Worm (Caenorhabditis elegans): ENCODE results near the gene F14H3.3.

The F14H3.3 gene

DNA sequence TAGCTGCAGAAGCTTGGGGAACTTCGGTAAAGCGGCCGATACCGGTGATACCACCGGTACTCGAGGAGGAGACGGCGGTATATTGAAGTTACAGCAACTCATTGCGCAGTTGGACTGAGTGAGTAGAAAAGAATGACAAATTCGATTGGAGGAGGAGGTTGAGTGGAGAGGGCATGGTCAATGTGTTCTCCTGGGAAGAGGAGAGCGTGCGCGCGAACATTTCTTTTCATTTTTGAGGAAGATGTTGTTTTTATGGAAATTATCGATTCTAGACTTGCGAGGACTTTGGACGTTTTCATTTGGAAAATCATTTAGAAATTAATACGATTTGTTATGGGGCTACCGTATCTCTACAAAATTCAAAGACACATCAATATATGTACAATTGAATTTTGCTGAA lies 24.0 kb downstream of the F14H3.3 start:
- no peak for TF ChIP-seq ztf-11 (tag; optimal IDR thresholded peaks at IDR 0.05)
- no peak for TF ChIP-seq spr-3 (GFP tag; optimal IDR thresholded peaks at IDR 0.05)

DNA sequence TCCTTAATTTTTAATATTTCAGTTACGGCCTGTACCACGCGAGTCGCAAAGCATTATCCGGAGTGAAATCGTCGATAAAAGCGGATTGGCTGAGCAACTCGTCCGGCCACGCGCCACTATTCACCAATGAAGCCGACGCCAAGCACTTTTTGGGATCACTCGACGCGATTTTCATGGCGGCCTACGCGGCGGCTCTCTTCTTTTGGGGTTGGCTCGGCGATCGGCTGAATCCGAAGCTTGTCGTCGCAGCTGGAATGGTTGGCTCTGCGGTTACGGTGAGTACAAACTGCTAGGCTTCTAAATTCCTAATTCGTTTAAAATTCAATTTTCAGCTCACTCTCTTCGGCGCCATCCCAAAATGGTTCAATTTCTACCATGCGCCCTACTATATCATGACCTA lies 28.4 kb downstream of the F14H3.3 start:
- TF ChIP-seq set-16 (GFP tag; IDR thresholded peaks at IDR 0.05) (peak; percentile 67), lir-3 (tag; optimal IDR thresholded peaks at IDR 0.05) (no peak)

DNA sequence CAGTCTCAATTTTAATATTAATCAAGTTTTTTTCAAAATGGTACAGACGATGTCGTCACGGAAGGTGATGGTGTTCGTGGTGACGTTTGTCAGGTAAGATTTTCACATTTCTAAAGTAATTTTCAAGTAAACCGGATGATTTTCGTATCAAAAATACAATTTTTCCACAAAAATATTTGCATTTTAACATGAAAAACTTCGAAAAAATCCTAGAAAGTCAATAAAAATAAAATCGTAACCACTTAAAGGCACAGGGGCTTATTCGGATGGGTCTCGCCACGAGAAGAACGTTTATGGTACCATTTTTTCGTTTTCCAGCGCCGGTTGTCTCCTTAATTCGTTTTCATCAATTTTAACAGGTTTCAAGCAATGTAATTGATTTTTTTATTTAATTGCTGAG lies 29.0 kb downstream of the F14H3.3 start, which contains the start of gene T10C6.6:
TSS of gene T10C6.6 (plus strand) at position 27 of the 400 bp plus-strand sequence.
- no peak for TF ChIP-seq zip-11 (GFP tag; IDR thresholded peaks at IDR 0.05)
- no peak for TF ChIP-seq fos-1 (tag; optimal IDR thresholded peaks at IDR 0.05)
- TF ChIP-seq F37D6.2 (tag; optimal IDR thresholded peaks at IDR 0.05) = no peak
- no peak for TF ChIP-seq nhr-28 (tag; optimal IDR thresholded peaks at IDR 0.05)
- TF ChIP-seq rbr-2 (tag; optimal IDR thresholded peaks at IDR 0.05) = no peak
- TF ChIP-seq cey-2 (tag; optimal IDR thresholded peaks at IDR 0.05; ENCODE audit: borderline replicate concordance, insufficient read depth) = no peak
- TF ChIP-seq attf-4 (tag; optimal IDR thresholded peaks at IDR 0.05) = no peak
- peak; percentile 8 for TF ChIP-seq dpl-1 (GFP tag; optimal IDR thresholded peaks at IDR 0.05)
- TF ChIP-seq arid-1 (GFP tag; conservative IDR thresholded peaks at IDR 0.05) = 0 out of 2 replicates have a peak, but pooled peaks have one; percentile 33
- TF ChIP-seq F49E8.2 (tag; optimal IDR thresholded peaks at IDR 0.05; ENCODE audit: borderline replicate concordance) = peak; percentile 36
- no peak for TF ChIP-seq F26F4.8 (GFP tag; conservative IDR thresholded peaks at IDR 0.05)
- no peak for TF ChIP-seq ceh-62 (tag; optimal IDR thresholded peaks at IDR 0.05)
- no peak for TF ChIP-seq nhr-11 (tag; optimal IDR thresholded peaks at IDR 0.05)
- TF ChIP-seq nhr-6 (tag; optimal IDR thresholded peaks at IDR 0.05) = no peak
- TF ChIP-seq vab-7 (GFP tag; IDR thresholded peaks at IDR 0.05) = no peak
- no peak for TF ChIP-seq nhr-237 (tag; optimal IDR thresholded peaks at IDR 0.05)
- TF ChIP-seq ama-1 (optimal IDR thresholded peaks at IDR 0.05) = no peak
- TF ChIP-seq php-3 (GFP tag; IDR thresholded peaks at IDR 0.05) = no peak
- no peak for TF ChIP-seq jun-1 (tag; optimal IDR thresholded peaks at IDR 0.05)
- no peak for TF ChIP-seq mxl-2 (GFP tag; conservative IDR thresholded peaks at IDR 0.05)
- no peak for TF ChIP-seq set-16 (GFP tag; IDR thresholded peaks at IDR 0.05)
- no peak for TF ChIP-seq spr-3 (GFP tag; optimal IDR thresholded peaks at IDR 0.05)
- 0 out of 2 replicates have a peak, but pooled peaks have one; percentile 13 for TF ChIP-seq daf-19 (GFP tag; conservative IDR thresholded peaks at IDR 0.05)
- TF ChIP-seq mxl-3 (GFP tag; optimal IDR thresholded peaks at IDR 0.05) = no peak
- TF ChIP-seq hif-1 (tag; optimal IDR thresholded peaks at IDR 0.05) = no peak
- no peak for TF ChIP-seq Y5F2A.4 (GFP tag; optimal IDR thresholded peaks at IDR 0.05)
- no peak for TF ChIP-seq lir-3 (tag; optimal IDR thresholded peaks at IDR 0.05)
- TF ChIP-seq hlh-30 (tag; optimal IDR thresholded peaks at IDR 0.05; ENCODE audit: insufficient read depth) = no peak
- TF ChIP-seq nhr-10 (tag; optimal IDR thresholded peaks at IDR 0.05) = no peak
- no peak for TF ChIP-seq ces-1 (GFP tag; optimal IDR thresholded peaks at IDR 0.05)

DNA sequence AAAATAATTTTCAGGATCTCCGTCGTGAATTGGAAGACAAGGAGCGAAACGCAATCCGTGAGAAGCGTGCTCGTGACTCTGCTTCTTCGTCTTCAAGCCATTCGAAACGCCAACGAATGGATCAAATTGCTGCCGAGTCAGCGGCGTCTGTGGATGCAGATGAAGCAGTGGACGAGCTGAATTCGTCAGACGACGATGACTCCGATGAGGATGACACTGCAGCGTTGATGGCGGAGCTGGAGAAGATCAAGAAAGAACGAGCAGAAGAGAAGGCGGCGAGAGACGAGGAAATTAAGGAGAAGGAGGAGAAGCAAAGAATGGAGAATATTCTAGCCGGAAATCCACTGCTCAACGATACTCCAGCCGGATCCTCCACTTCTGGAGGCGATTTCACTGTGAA lies 29.7 kb downstream of the F14H3.3 start:
- TF ChIP-seq zag-1 (tag; optimal IDR thresholded peaks at IDR 0.05) (no peak), snpc-1.2 (GFP tag; IDR thresholded peaks at IDR 0.05) (no peak), set-16 (GFP tag; IDR thresholded peaks at IDR 0.05) (peak; percentile 51), ces-1 (GFP tag; optimal IDR thresholded peaks at IDR 0.05) (no peak), egl-43 (GFP tag; IDR thresholded peaks at IDR 0.05) (no peak), lin-29 (GFP tag; IDR thresholded peaks at IDR 0.05) (no peak)

DNA sequence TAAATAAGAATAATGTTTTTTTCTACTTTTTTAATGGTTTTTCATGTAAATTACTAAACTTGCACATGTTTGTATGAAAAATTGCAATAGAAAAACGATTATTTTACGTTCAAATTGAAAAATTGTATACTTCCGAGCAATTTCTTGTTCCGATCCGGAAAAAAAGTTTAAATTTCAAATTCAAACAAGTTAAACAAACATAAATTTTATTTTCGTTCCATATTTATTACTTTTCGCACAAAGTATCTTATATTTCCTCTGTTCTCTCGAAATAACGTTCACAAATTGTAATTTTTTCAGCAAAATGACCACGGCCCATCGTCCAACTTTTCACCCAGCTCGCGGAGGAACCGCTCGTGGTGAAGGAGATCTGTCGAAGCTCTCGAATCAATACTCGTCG lies 30.2 kb downstream of the F14H3.3 start, which contains the start of gene cwc-15:
TSS of gene cwc-15 (plus strand) at position 301 of the 400 bp plus-strand sequence.
- TF ChIP-seq daf-19 (GFP tag; conservative IDR thresholded peaks at IDR 0.05) = no peak
- no peak for TF ChIP-seq ztf-11 (tag; optimal IDR thresholded peaks at IDR 0.05)
